Fruit fly (Drosophila melanogaster) whole organism, embryonic: ENCODE data around the gene Snx1.

Experiments
- Ets97D ChIP-seq: fragments of 200-800 bp; sonication (Bioruptor generic); optimal IDR thresholded peaks from 3 replicates; lab custom pipeline; 2016; ENCODE audit warnings: missing biosample characterization, missing genetic modification characterization
- fru ChIP-seq: fragments of >200 bp; optimal IDR thresholded peaks from 2 replicates; lab custom pipeline; 2017
- sd ChIP-seq: fragments of 200-800 bp; sonication (Bioruptor generic); optimal IDR thresholded peaks from 3 replicates; lab custom pipeline; 2018; ENCODE audit warnings: missing biosample characterization, mild to moderate bottlenecking, missing genetic modification characterization, moderate library complexity
- sim ChIP-seq: fragments of 200-800 bp; sonication (Bioruptor generic); IDR thresholded peaks from 2 replicates; pipeline ENCODE4 v1.3.6; 2022; ENCODE audit warnings: missing biosample characterization, missing genetic modification characterization
- stc ChIP-seq: fragments of 200-800 bp; sonication (Bioruptor generic); IDR thresholded peaks from 2 replicates; pipeline ENCODE4 v1.3.6; 2022; ENCODE audit warnings: missing biosample characterization, missing genetic modification characterization

- TF ChIP-seq sd (tag; lab: Kevin White, UChicago) (no peak), sim (GFP tag; lab: Robert Waterston, UW) (peak; percentile 56; the same call in 1 of the 2 replicates), Ets97D (GFP tag; lab: Kevin White, UChicago) (no peak), fru (no peak), stc (peak; percentile 80)
These were observed 12.4 kb upstream of the Snx1 start for dm6 chr2L:3437068-3437467.
